Worm (Caenorhabditis elegans) whole organism, mixed stage, embryonic: ENCODE data around the gene lmd-3.

Source experiments
- ceh-39 ChIP-seq: fragments of 150-350 bp; optimal IDR thresholded peaks from 2 replicates; lab custom pipeline; 2014; ENCODE audit warnings: missing biosample characterization, missing genetic modification characterization
- elt-1 ChIP-seq: sonication (generic microtip); optimal IDR thresholded peaks from 2 replicates; lab custom pipeline; 2017; ENCODE audit warnings: missing genetic modification characterization, mild to moderate bottlenecking, missing compliant biosample characterization, antibody characterized with exemption, moderate library complexity, borderline replicate concordance; ENCODE audit not compliant: insufficient read depth
- lsy-2 ChIP-seq: fragments of 150-350 bp; optimal IDR thresholded peaks from 2 replicates; lab custom pipeline; 2014; ENCODE audit warnings: missing biosample characterization, missing genetic modification characterization
- mab-5 ChIP-seq: fragments of 150-350 bp; optimal IDR thresholded peaks from 2 replicates; lab custom pipeline; 2014; ENCODE audit warnings: missing biosample characterization, missing genetic modification characterization
- nhr-28 ChIP-seq: fragments of 150-350 bp; optimal IDR thresholded peaks from 2 replicates; lab custom pipeline; 2014; ENCODE audit warnings: missing biosample characterization, missing genetic modification characterization
- nhr-76 ChIP-seq: sonication (generic microtip); optimal IDR thresholded peaks from 2 replicates; lab custom pipeline; 2017; ENCODE audit warnings: missing biosample characterization, missing genetic modification characterization
- sem-2 ChIP-seq: fragments of 200-800 bp; sonication (Bioruptor generic); optimal IDR thresholded peaks from 2 replicates; lab custom pipeline; 2018; ENCODE audit warnings: mild to moderate bottlenecking, missing genetic modification characterization, missing compliant biosample characterization

- TF ChIP-seq elt-1 (no peak), mab-5 (tag; lab: Kevin White, UChicago) (no peak), nhr-28 (tag; lab: Kevin White, UChicago) (no peak), ceh-39 (no peak), sem-2 (GFP tag; lab: Kevin White, UChicago) (no peak), lsy-2 (tag; lab: Kevin White, UChicago) (no peak), nhr-76 (tag; lab: Kevin White, UChicago) (no peak)
Observed at ce11 chrV:8406155-8406554, 38.5 kb downstream of the lmd-3 start.
